Fruit fly (Drosophila melanogaster) whole organism, embryonic: ENCODE measurements around the gene COX7AL.

Experiments used
- BEAF-32 ChIP-seq: fragments of 200-800 bp; sonication (Bioruptor generic); optimal IDR thresholded peaks from 3 replicates; lab custom pipeline; 2017; ENCODE audit warnings: missing biosample characterization, missing genetic modification characterization, mild to moderate bottlenecking, moderate library complexity, missing genetic modification reagents
- CG10462 ChIP-seq: fragments of 200-800 bp; sonication (Bioruptor generic); optimal IDR thresholded peaks from 2 replicates; lab custom pipeline; 2016; ENCODE audit warnings: missing biosample characterization, missing genetic modification characterization
- CG11723 ChIP-seq: fragments of 200-800 bp; sonication (Bioruptor generic); optimal IDR thresholded peaks from 2 replicates; lab custom pipeline; 2017; ENCODE audit warnings: missing biosample characterization, mild to moderate bottlenecking, missing genetic modification characterization
- CG12071 ChIP-seq: fragments of 200-800 bp; sonication (Bioruptor generic); optimal IDR thresholded peaks from 3 replicates; lab custom pipeline; 2018; ENCODE audit warnings: missing biosample characterization, mild to moderate bottlenecking, missing genetic modification characterization
- CG12236 ChIP-seq: fragments of 200-800 bp; sonication (Bioruptor generic); optimal IDR thresholded peaks from 2 replicates; lab custom pipeline; 2016; ENCODE audit warnings: missing biosample characterization, missing genetic modification characterization
- CG12659 ChIP-seq: fragments of 200-800 bp; sonication (Bioruptor generic); optimal IDR thresholded peaks from 3 replicates; lab custom pipeline; 2017; ENCODE audit warnings: mild to moderate bottlenecking, missing biosample characterization, missing genetic modification reagents, missing genetic modification characterization
- CG13287 ChIP-seq: fragments of 200-800 bp; sonication (Bioruptor generic); IDR thresholded peaks from 2 replicates; pipeline ENCODE4 v1.3.6; 2022; ENCODE audit warnings: missing biosample characterization, missing genetic modification characterization; ENCODE audit not compliant: partially characterized antibody
- CG14014 ChIP-seq: fragments of 200-800 bp; sonication (Bioruptor generic); IDR thresholded peaks from 2 replicates; pipeline ENCODE4 v1.3.6; 2022; ENCODE audit warnings: missing biosample characterization, missing genetic modification characterization
- CG14441 ChIP-seq: fragments of 200-800 bp; sonication (Bioruptor generic); IDR thresholded peaks from 2 replicates; pipeline ENCODE4 v1.3.6; 2022; ENCODE audit warnings: missing biosample characterization, missing genetic modification characterization
- CG1603 ChIP-seq: fragments of 200-800 bp; sonication (Bioruptor generic); optimal IDR thresholded peaks from 2 replicates; lab custom pipeline; 2019; ENCODE audit warnings: missing biosample characterization, mild to moderate bottlenecking, missing genetic modification characterization, moderate library complexity
- CG17328 ChIP-seq: fragments of 200-800 bp; sonication (Bioruptor generic); IDR thresholded peaks from 2 replicates; pipeline ENCODE4 v1.3.6; 2022; ENCODE audit warnings: missing biosample characterization, missing genetic modification characterization
- CG17612 ChIP-seq: fragments of 200-800 bp; sonication (Bioruptor generic); IDR thresholded peaks from 2 replicates; pipeline ENCODE4 v1.3.6; 2022; ENCODE audit warnings: missing biosample characterization, missing genetic modification characterization
- CG3163 ChIP-seq: fragments of 200-800 bp; sonication (Bioruptor generic); optimal IDR thresholded peaks from 3 replicates; lab custom pipeline; 2016; ENCODE audit warnings: missing biosample characterization, missing genetic modification characterization
- CG4730 ChIP-seq: fragments of 200-800 bp; sonication (Bioruptor generic); IDR thresholded peaks from 2 replicates; pipeline ENCODE4 v1.3.6; 2022; ENCODE audit warnings: missing biosample characterization, missing genetic modification characterization
- CG6175 ChIP-seq: fragments of 200-800 bp; sonication (Bioruptor generic); IDR thresholded peaks from 3 replicates; pipeline ENCODE4 v1.3.6; 2022; ENCODE audit warnings: missing biosample characterization, missing genetic modification characterization
- CG6254 ChIP-seq: fragments of 200-800 bp; sonication (Bioruptor generic); optimal IDR thresholded peaks from 3 replicates; lab custom pipeline; 2017; ENCODE audit warnings: mild to moderate bottlenecking, missing biosample characterization, missing genetic modification reagents, missing genetic modification characterization
- CTCF ChIP-seq: fragments of 200-800 bp; sonication (Bioruptor generic); optimal IDR thresholded peaks from 2 replicates; lab custom pipeline; 2017; ENCODE audit warnings: missing biosample characterization, mild to moderate bottlenecking, missing genetic modification characterization, moderate library complexity
- CkIIα-i1 ChIP-seq: fragments of 200-800 bp; sonication (Bioruptor generic); IDR thresholded peaks from 2 replicates; pipeline ENCODE4 v1.3.6; 2022; ENCODE audit warnings: missing biosample characterization, missing genetic modification characterization
- D ChIP-seq, 2 experiments: fragments of 200-800 bp in 1 of 2; fragments of >200 bp in 1 of 2; sonication (Bioruptor generic) in 1 of 2; optimal IDR thresholded peaks; 2 replicates in 1 of 2; 3 replicates in 1 of 2; lab custom pipeline; 2017; ENCODE audit warnings: mild to moderate bottlenecking in 1 of 2, missing biosample characterization in 1 of 2, missing genetic modification characterization in 1 of 2, missing genetic modification reagents in 1 of 2
- Dref ChIP-seq: fragments of 200-800 bp; sonication (Bioruptor generic); IDR thresholded peaks from 2 replicates; pipeline ENCODE4 v1.3.6; 2022; ENCODE audit warnings: missing biosample characterization, missing genetic modification characterization
- Eip74EF ChIP-seq, 2 experiments: fragments of 200-800 bp in 1 of 2; fragments of >200 bp in 1 of 2; sonication (Bioruptor generic) in 1 of 2; optimal IDR thresholded peaks; 2 replicates each; lab custom pipeline; 2017 to 2019; ENCODE audit warnings: missing biosample characterization in 2 of 2, missing genetic modification characterization in 2 of 2, mild to moderate bottlenecking in 1 of 2, moderate library complexity in 1 of 2
- Elba2 ChIP-seq: fragments of 200-800 bp; sonication (Bioruptor generic); optimal IDR thresholded peaks from 3 replicates; lab custom pipeline; 2016; ENCODE audit warnings: missing biosample characterization, missing genetic modification characterization
- Gug ChIP-seq: fragments of 200-800 bp; sonication (Bioruptor generic); IDR thresholded peaks from 4 replicates; pipeline ENCODE4 v1.3.6; 2022; ENCODE audit warnings: missing biosample characterization, missing genetic modification characterization
- Hsf ChIP-seq: fragments of 200-800 bp; sonication (Bioruptor generic); optimal IDR thresholded peaks from 3 replicates; lab custom pipeline; 2016; ENCODE audit warnings: missing biosample characterization, missing genetic modification characterization
- Nf-YB ChIP-seq: fragments of 200-800 bp; sonication (Bioruptor generic); optimal IDR thresholded peaks from 3 replicates; lab custom pipeline; 2019; ENCODE audit warnings: missing biosample characterization, mild to moderate bottlenecking, missing genetic modification characterization, moderate library complexity
- Nf-YC ChIP-seq: fragments of 200-800 bp; optimal IDR thresholded peaks from 3 replicates; lab custom pipeline; 2019; ENCODE audit warnings: missing biosample characterization, mild to moderate bottlenecking, missing genetic modification characterization, moderate library complexity
- Optix ChIP-seq: fragments of 200-800 bp; sonication (Bioruptor generic); IDR thresholded peaks from 3 replicates; pipeline ENCODE4 v1.3.6; 2022; ENCODE audit warnings: missing biosample characterization, missing genetic modification characterization
- Rx ChIP-seq: fragments of 200-800 bp; sonication (Bioruptor generic); IDR thresholded peaks from 2 replicates; pipeline ENCODE4 v1.3.6; 2022; ENCODE audit warnings: missing biosample characterization, missing genetic modification characterization
- Spps ChIP-seq: fragments of 200-800 bp; sonication (Bioruptor generic); optimal IDR thresholded peaks from 2 replicates; lab custom pipeline; 2018; ENCODE audit warnings: missing biosample characterization, mild to moderate bottlenecking, missing genetic modification characterization
- Sry-β ChIP-seq: fragments of 200-800 bp; sonication (Bioruptor generic); optimal IDR thresholded peaks from 2 replicates; lab custom pipeline; 2018; ENCODE audit warnings: missing biosample characterization, mild to moderate bottlenecking, missing genetic modification characterization, moderate library complexity
- Stat92E ChIP-seq, 3 experiments: fragments of >200 bp in 2 of 3; fragments of 200-800 bp in 1 of 3; sonication (Bioruptor generic) in 1 of 3; optimal IDR thresholded peaks; 2 replicates each; lab custom pipeline; 2017 to 2019; ENCODE audit warnings: missing biosample characterization in 3 of 3, missing genetic modification characterization in 3 of 3, mild to moderate bottlenecking in 1 of 3, moderate library complexity in 1 of 3
- Tbp ChIP-seq: fragments of >200 bp; optimal IDR thresholded peaks from 2 replicates; lab custom pipeline; 2018; ENCODE audit warnings: missing biosample characterization, missing genetic modification characterization
- Trl ChIP-seq, 3 experiments: fragments of >200 bp in 2 of 3; fragments of 200-800 bp in 1 of 3; sonication (Bioruptor generic) in 1 of 3; optimal IDR thresholded peaks; 2 replicates in 1 of 3; 3 replicates in 2 of 3; lab custom pipeline; 2016 to 2017; ENCODE audit warnings: missing biosample characterization in 1 of 3, missing genetic modification characterization in 1 of 3
- ac ChIP-seq: fragments of 200-800 bp; sonication (Bioruptor generic); optimal IDR thresholded peaks from 3 replicates; lab custom pipeline; 2017; ENCODE audit warnings: missing biosample characterization, mild to moderate bottlenecking, missing genetic modification characterization
- ase ChIP-seq: fragments of 200-800 bp; sonication (Bioruptor generic); IDR thresholded peaks from 3 replicates; pipeline ENCODE4 v1.3.6; 2022; ENCODE audit warnings: missing biosample characterization, missing genetic modification characterization
- ems ChIP-seq: fragments of 200-800 bp; sonication (Bioruptor generic); optimal IDR thresholded peaks from 3 replicates; lab custom pipeline; 2016; ENCODE audit warnings: missing biosample characterization, missing genetic modification characterization
- exex ChIP-seq: fragments of 200-800 bp; sonication (Bioruptor generic); optimal IDR thresholded peaks from 4 replicates; lab custom pipeline; 2018; ENCODE audit warnings: missing biosample characterization, mild to moderate bottlenecking, missing genetic modification characterization, moderate library complexity
- fd102C ChIP-seq: fragments of 200-800 bp; sonication (Bioruptor generic); optimal IDR thresholded peaks from 2 replicates; lab custom pipeline; 2018; ENCODE audit warnings: missing biosample characterization, mild to moderate bottlenecking, missing genetic modification characterization, moderate library complexity
- fu2 ChIP-seq: fragments of 200-800 bp; sonication (Bioruptor generic); optimal IDR thresholded peaks from 2 replicates; lab custom pipeline; 2016; ENCODE audit warnings: missing biosample characterization, missing genetic modification characterization
- grau ChIP-seq: fragments of 200-800 bp; optimal IDR thresholded peaks from 3 replicates; lab custom pipeline; 2019; ENCODE audit warnings: missing biosample characterization, mild to moderate bottlenecking, missing genetic modification characterization, moderate library complexity
- lab ChIP-seq: fragments of 200-800 bp; sonication (Bioruptor generic); optimal IDR thresholded peaks from 3 replicates; lab custom pipeline; 2017; ENCODE audit warnings: missing biosample characterization, missing genetic modification characterization, mild to moderate bottlenecking, moderate library complexity, missing genetic modification reagents
- luna ChIP-seq: fragments of 200-800 bp; sonication (Bioruptor generic); optimal IDR thresholded peaks from 2 replicates; lab custom pipeline; 2016; ENCODE audit warnings: missing biosample characterization, missing genetic modification characterization
- ranshi ChIP-seq: fragments of 200-800 bp; sonication (Bioruptor generic); IDR thresholded peaks from 2 replicates; pipeline ENCODE4 v1.3.6; 2022; ENCODE audit warnings: missing biosample characterization, missing genetic modification characterization
- repo ChIP-seq: fragments of 200-800 bp; sonication (Bioruptor generic); optimal IDR thresholded peaks from 2 replicates; lab custom pipeline; 2016; ENCODE audit warnings: missing biosample characterization, missing genetic modification characterization
- rib ChIP-seq: fragments of 200-800 bp; sonication (Bioruptor generic); IDR thresholded peaks from 2 replicates; pipeline ENCODE4 v1.3.6; 2022; ENCODE audit warnings: missing biosample characterization, missing genetic modification characterization
- ro ChIP-seq: fragments of 200-800 bp; sonication (Bioruptor generic); IDR thresholded peaks from 2 replicates; pipeline ENCODE4 v1.3.6; 2022; ENCODE audit warnings: missing biosample characterization, missing genetic modification characterization
- sens ChIP-seq: fragments of 200-800 bp; sonication (Bioruptor generic); peaks from one replicate; lab custom pipeline; 2016; ENCODE audit warnings: missing biosample characterization, missing genetic modification characterization
- sisA ChIP-seq: fragments of 200-800 bp; sonication (Bioruptor generic); IDR thresholded peaks from 2 replicates; pipeline ENCODE4 v1.3.6; 2022; ENCODE audit warnings: missing biosample characterization, missing genetic modification characterization
- sob ChIP-seq: fragments of 200-800 bp; sonication (Bioruptor generic); IDR thresholded peaks from 2 replicates; pipeline ENCODE4 v1.3.6; 2022; ENCODE audit warnings: missing biosample characterization, missing genetic modification characterization
- sqz ChIP-seq: fragments of 200-800 bp; sonication (Bioruptor generic); optimal IDR thresholded peaks from 3 replicates; lab custom pipeline; 2018; ENCODE audit warnings: missing biosample characterization, mild to moderate bottlenecking, missing genetic modification characterization
- ttk ChIP-seq: fragments of 200-800 bp; sonication (Bioruptor generic); IDR thresholded peaks from 2 replicates; pipeline ENCODE4 v2.1.2; 2022; ENCODE audit warnings: missing biosample characterization, missing genetic modification characterization

COX7AL gene

dm6 chr3R:8308515-8308959 lies 34.9 kb upstream of the COX7AL start, which contains the start of gene tex (continued):
- peak; percentile 78 for TF ChIP-seq CG6254 (GFP tag; lab: Kevin White, UChicago)
- TF ChIP-seq CG13287, result peak; percentile 67
- TF ChIP-seq BEAF-32 (GFP tag; lab: Kevin White, UChicago), result peak; percentile 60
- no peak for TF ChIP-seq sob (GFP tag; lab: Robert Waterston, UW)
- TF ChIP-seq CG12236 (GFP tag; lab: Kevin White, UChicago), result peak; percentile 52
- no peak for TF ChIP-seq D (optimal IDR thresholded peaks at IDR 0.05; lab: Kevin White, UChicago)
- peak; percentile 62 for TF ChIP-seq D (GFP tag; optimal IDR thresholded peaks at IDR 0.05; lab: Kevin White, UChicago)
- TF ChIP-seq lab (GFP tag; lab: Kevin White, UChicago), result no peak
- TF ChIP-seq Tbp (GFP tag; lab: Kevin White, UChicago), result no peak
- no peak for TF ChIP-seq Hsf
- no peak for TF ChIP-seq CG12659 (GFP tag; lab: Kevin White, UChicago)
- TF ChIP-seq Dref, result peak; percentile 86
- TF ChIP-seq exex (tag; lab: Kevin White, UChicago), result no peak
- no peak for TF ChIP-seq ttk
- TF ChIP-seq Elba2 (GFP tag; lab: Kevin White, UChicago), result no peak
- no peak for TF ChIP-seq ro (GFP tag; lab: Robert Waterston, UW)
- TF ChIP-seq sens (GFP tag; lab: Kevin White, UChicago), result peak; percentile 94
- TF ChIP-seq CG17328, result no peak
- TF ChIP-seq sqz, result peak; percentile 58
- peak; percentile 53 for TF ChIP-seq ac (GFP tag; lab: Kevin White, UChicago)
- TF ChIP-seq CG10462 (GFP tag; lab: Kevin White, UChicago), result no peak
- TF ChIP-seq ase (GFP tag; lab: Robert Waterston, UW), result no peak
- no peak for TF ChIP-seq rib
- TF ChIP-seq CG17612 (GFP tag; lab: Robert Waterston, UW), result no peak
- TF ChIP-seq Rx, result no peak
- no peak for TF ChIP-seq CG3163
- peak; percentile 12 for TF ChIP-seq Nf-YB (GFP tag; lab: Kevin White, UChicago)
- TF ChIP-seq repo (GFP tag; lab: Kevin White, UChicago), result no peak
- TF ChIP-seq ems (GFP tag; lab: Kevin White, UChicago), result no peak
- TF ChIP-seq CG6175 (GFP tag; lab: Robert Waterston, UW), result no peak
- TF ChIP-seq CG11723 (GFP tag; lab: Kevin White, UChicago), result peak; percentile 25
- no peak for TF ChIP-seq grau (tag; lab: Kevin White, UChicago)
- no peak for TF ChIP-seq luna (GFP tag; lab: Kevin White, UChicago)
- TF ChIP-seq ranshi (GFP tag; lab: Robert Waterston, UW), result no peak
- peak; percentile 82 for TF ChIP-seq CG1603
- no peak for TF ChIP-seq CkIIα-i1 (GFP tag; lab: Robert Waterston, UW)
- TF ChIP-seq CG4730 (GFP tag; lab: Robert Waterston, UW), result no peak
- TF ChIP-seq Stat92E (GFP tag; optimal IDR thresholded peaks at IDR 0.05; lab: Kevin White, UChicago), result peak in 1 of 3 experiments; percentile 5
- no peak for TF ChIP-seq CG14014 (GFP tag; lab: Robert Waterston, UW)
- no peak for TF ChIP-seq sisA (GFP tag; lab: Robert Waterston, UW)
- TF ChIP-seq Gug (GFP tag; lab: Robert Waterston, UW), result no peak
- TF ChIP-seq CTCF (GFP tag; lab: Kevin White, UChicago), result peak; percentile 19
- no peak for TF ChIP-seq Nf-YC
- TF ChIP-seq fd102C, result peak; percentile 1
- TF ChIP-seq CG14441 (GFP tag; lab: Robert Waterston, UW), result no peak
- TF ChIP-seq Sry-β, result peak; percentile 43
- TF ChIP-seq Trl (optimal IDR thresholded peaks at IDR 0.05; lab: Kevin White, UChicago), result peak in 1 of 2 experiments; percentile 52
- TF ChIP-seq Trl (GFP tag; optimal IDR thresholded peaks at IDR 0.05; lab: Kevin White, UChicago), result peak; percentile 50
- TF ChIP-seq Optix, result no peak
- no peak for TF ChIP-seq fu2
- peak; percentile 32 for TF ChIP-seq CG12071 (GFP tag; lab: Kevin White, UChicago)
- peak in 1 of 2 experiments; percentile 80 for TF ChIP-seq Eip74EF (GFP tag; optimal IDR thresholded peaks at IDR 0.05; lab: Kevin White, UChicago)
- TF ChIP-seq Spps, result peak; percentile 41
